Worm (Caenorhabditis elegans) whole organism, early embryonic: ENCODE results near the gene nhr-88.

ENCODE experiments used
- B0310.2 ChIP-seq: sonication (generic microtip); optimal IDR thresholded peaks from 2 replicates; lab custom pipeline; 2016; ENCODE audit warnings: mild to moderate bottlenecking, missing genetic modification characterization, missing compliant biosample characterization
- F13C5.2 ChIP-seq: sonication (generic microtip); optimal IDR thresholded peaks from 2 replicates; lab custom pipeline; 2017; ENCODE audit warnings: mild to moderate bottlenecking, missing genetic modification characterization, inconsistent platforms, missing compliant biosample characterization
- aly-1 ChIP-seq: sonication (generic microtip); optimal IDR thresholded peaks from 2 replicates; lab custom pipeline; 2016; ENCODE audit warnings: missing genetic modification characterization, missing compliant biosample characterization
- ama-1 ChIP-seq: fragments of 150-350 bp; optimal IDR thresholded peaks from 2 replicates; lab custom pipeline; 2014
- ceh-13 ChIP-seq: fragments of 200-800 bp; sonication (Bioruptor generic); optimal IDR thresholded peaks from 2 replicates; lab custom pipeline; 2018; ENCODE audit warnings: mild to moderate bottlenecking, missing genetic modification characterization, missing compliant biosample characterization
- ceh-36 ChIP-seq: sonication (generic microtip); optimal IDR thresholded peaks from 2 replicates; lab custom pipeline; 2016; ENCODE audit warnings: missing genetic modification characterization, inconsistent platforms, missing compliant biosample characterization
- ets-7 ChIP-seq: sonication (generic microtip); optimal IDR thresholded peaks from 2 replicates; lab custom pipeline; 2016; ENCODE audit warnings: missing genotype, missing genetic modification characterization, missing compliant biosample characterization
- flt-1 ChIP-seq: fragments of 200-800 bp; sonication (Bioruptor generic); IDR thresholded peaks from 2 replicates; pipeline ENCODE4 v1.3.6; 2022; ENCODE audit warnings: missing genetic modification characterization, missing compliant biosample characterization
- hmbx-1 ChIP-seq: sonication (generic microtip); optimal IDR thresholded peaks from 2 replicates; lab custom pipeline; 2016; ENCODE audit warnings: mild to moderate bottlenecking, missing genetic modification characterization, missing compliant biosample characterization
- hmg-4 ChIP-seq: fragments of 200-800 bp; sonication (Bioruptor generic); optimal IDR thresholded peaks from 2 replicates; lab custom pipeline; 2018; ENCODE audit warnings: mild to moderate bottlenecking, missing genetic modification characterization, missing compliant biosample characterization
- hnd-1 ChIP-seq: sonication (generic microtip); optimal IDR thresholded peaks from 2 replicates; lab custom pipeline; 2016; ENCODE audit warnings: missing genetic modification characterization, missing compliant biosample characterization
- pes-1 ChIP-seq: fragments of 200-800 bp; sonication (Bioruptor generic); IDR thresholded peaks from 2 replicates; pipeline ENCODE4 v1.3.6; 2022; ENCODE audit warnings: missing genetic modification reagents, missing genetic modification characterization, missing compliant biosample characterization
- scrt-1 ChIP-seq: fragments of 200-800 bp; sonication (Bioruptor generic); IDR thresholded peaks from 2 replicates; pipeline ENCODE4 v1.3.6; 2022; ENCODE audit warnings: missing genetic modification characterization, missing compliant biosample characterization
- sea-1 ChIP-seq: fragments of 200-800 bp; sonication (Bioruptor generic); conservative IDR thresholded peaks from 2 replicates; pipeline ENCODE4 v1.3.6; 2022; ENCODE audit warnings: missing genetic modification characterization, missing compliant biosample characterization
- tbx-11 ChIP-seq: fragments of 200-800 bp; sonication (Bioruptor generic); IDR thresholded peaks from 2 replicates; pipeline ENCODE4 v1.3.6; 2022; ENCODE audit warnings: missing genetic modification characterization, missing compliant biosample characterization
- tbx-37 ChIP-seq: fragments of 200-800 bp; sonication (Bioruptor generic); conservative IDR thresholded peaks from 2 replicates; pipeline ENCODE4 v1.3.6; 2022; ENCODE audit warnings: missing genetic modification reagents, missing genetic modification characterization, missing compliant biosample characterization
- tra-4 ChIP-seq: sonication (generic microtip); optimal IDR thresholded peaks from 2 replicates; lab custom pipeline; 2017; ENCODE audit warnings: missing genetic modification characterization, missing compliant biosample characterization

Gene nhr-88

ce11 chrII:2946438-2946837 is 30.0 kb upstream of the nhr-88 start, which contains the start of gene srw-79:
Gene srw-79 (plus strand): TSS chrII:2946738.
- TF ChIP-seq F13C5.2, result no peak
- no peak for TF ChIP-seq hnd-1 (tag; lab: Kevin White, UChicago)
- no peak for TF ChIP-seq ceh-36 (tag; lab: Kevin White, UChicago)
- TF ChIP-seq ets-7 (tag; lab: Kevin White, UChicago), result no peak
- TF ChIP-seq hmg-4 (GFP tag; lab: Kevin White, UChicago), result no peak
- TF ChIP-seq ama-1, result no peak
- no peak for TF ChIP-seq ceh-13 (GFP tag; lab: Kevin White, UChicago)
- TF ChIP-seq B0310.2 (tag; lab: Kevin White, UChicago), result no peak
- TF ChIP-seq hmbx-1 (tag; lab: Kevin White, UChicago), result no peak
- no peak for TF ChIP-seq pes-1 (GFP tag; lab: Robert Waterston, UW)
- no peak for TF ChIP-seq sea-1 (GFP tag; lab: Robert Waterston, UW)
- TF ChIP-seq scrt-1, result no peak
- TF ChIP-seq tra-4 (tag; lab: Kevin White, UChicago), result no peak
- no peak for TF ChIP-seq aly-1 (tag; lab: Kevin White, UChicago)
- TF ChIP-seq tbx-11 (GFP tag; lab: Robert Waterston, UW), result no peak
- no peak for TF ChIP-seq flt-1 (GFP tag; lab: Robert Waterston, UW)
- no peak for TF ChIP-seq tbx-37 (GFP tag; lab: Robert Waterston, UW)

- TF ChIP-seq ama-1 (no peak), ceh-13 (GFP tag; lab: Kevin White, UChicago) (no peak), hnd-1 (tag; lab: Kevin White, UChicago) (no peak), tra-4 (tag; lab: Kevin White, UChicago) (no peak), tbx-11 (GFP tag; lab: Robert Waterston, UW) (no peak), ceh-36 (tag; lab: Kevin White, UChicago) (no peak), hmbx-1 (tag; lab: Kevin White, UChicago) (no peak), aly-1 (tag; lab: Kevin White, UChicago) (no peak), sea-1 (GFP tag; lab: Robert Waterston, UW) (no peak), hmg-4 (GFP tag; lab: Kevin White, UChicago) (no peak), F13C5.2 (no peak), flt-1 (GFP tag; lab: Robert Waterston, UW) (no peak), ets-7 (tag; lab: Kevin White, UChicago) (no peak), scrt-1 (no peak), pes-1 (GFP tag; lab: Robert Waterston, UW) (no peak), tbx-37 (GFP tag; lab: Robert Waterston, UW) (no peak), B0310.2 (tag; lab: Kevin White, UChicago) (no peak)
These were observed 27.8 kb upstream of the nhr-88 start for ce11 chrII:2948614-2949013.

- TF ChIP-seq ceh-13 (GFP tag; lab: Kevin White, UChicago), result no peak
- TF ChIP-seq hnd-1 (tag; lab: Kevin White, UChicago), result no peak
- TF ChIP-seq ama-1, result no peak
- no peak for TF ChIP-seq sea-1 (GFP tag; lab: Robert Waterston, UW)
- TF ChIP-seq pes-1 (GFP tag; lab: Robert Waterston, UW), result no peak
- no peak for TF ChIP-seq flt-1 (GFP tag; lab: Robert Waterston, UW)
- no peak for TF ChIP-seq tbx-37 (GFP tag; lab: Robert Waterston, UW)
- no peak for TF ChIP-seq aly-1 (tag; lab: Kevin White, UChicago)
- no peak for TF ChIP-seq tbx-11 (GFP tag; lab: Robert Waterston, UW)
- no peak for TF ChIP-seq hmbx-1 (tag; lab: Kevin White, UChicago)
- no peak for TF ChIP-seq F13C5.2
- TF ChIP-seq scrt-1, result no peak
- no peak for TF ChIP-seq B0310.2 (tag; lab: Kevin White, UChicago)
- no peak for TF ChIP-seq hmg-4 (GFP tag; lab: Kevin White, UChicago)
- TF ChIP-seq ceh-36 (tag; lab: Kevin White, UChicago), result no peak
- TF ChIP-seq ets-7 (tag; lab: Kevin White, UChicago), result no peak
These were observed 23.8 kb upstream of the nhr-88 start, which contains the start of gene irld-51 for ce11 chrII:2952629-2953028. Gene irld-51 (minus strand): TSS chrII:2952729.

- TF ChIP-seq ceh-36 (tag; lab: Kevin White, UChicago), result no peak
- no peak for TF ChIP-seq flt-1 (GFP tag; lab: Robert Waterston, UW)
- no peak for TF ChIP-seq tra-4 (tag; lab: Kevin White, UChicago)
- no peak for TF ChIP-seq tbx-37 (GFP tag; lab: Robert Waterston, UW)
These were observed 20.8 kb upstream of the nhr-88 start, which contains the start of gene irld-48 for ce11 chrII:2955656-2956115. Gene irld-48 (plus strand): TSS chrII:2956065.

ce11 chrII:2958308-2958707 is 18.1 kb upstream of the nhr-88 start, which contains the start of gene srw-60:
Gene srw-60 (plus strand): TSS chrII:2958608.
- TF ChIP-seq hnd-1 (tag; lab: Kevin White, UChicago) (no peak), sea-1 (GFP tag; lab: Robert Waterston, UW) (no peak), ama-1 (no peak), tbx-11 (GFP tag; lab: Robert Waterston, UW) (no peak), flt-1 (GFP tag; lab: Robert Waterston, UW) (no peak)

- TF ChIP-seq flt-1 (GFP tag; lab: Robert Waterston, UW) (no peak), hnd-1 (tag; lab: Kevin White, UChicago) (no peak), ets-7 (tag; lab: Kevin White, UChicago) (no peak), sea-1 (GFP tag; lab: Robert Waterston, UW) (no peak), ceh-36 (tag; lab: Kevin White, UChicago) (no peak), hmbx-1 (tag; lab: Kevin White, UChicago) (no peak), ceh-13 (GFP tag; lab: Kevin White, UChicago) (no peak), aly-1 (tag; lab: Kevin White, UChicago) (no peak), tbx-37 (GFP tag; lab: Robert Waterston, UW) (no peak), pes-1 (GFP tag; lab: Robert Waterston, UW) (no peak), ama-1 (no peak), B0310.2 (tag; lab: Kevin White, UChicago) (no peak), F13C5.2 (no peak), tbx-11 (GFP tag; lab: Robert Waterston, UW) (no peak), hmg-4 (GFP tag; lab: Kevin White, UChicago) (no peak)
These were observed 13.8 kb upstream of the nhr-88 start for ce11 chrII:2962531-2963164.
